Worm (Caenorhabditis elegans) whole organism, L4 larva: ENCODE measurements around the gene txt-14.
A peak's percentile ranks its signal among the peaks of the same experiment; 100 is the strongest.

ENCODE experiments used
- D1046.2 ChIP-seq: fragments of 200-800 bp; sonication (Bioruptor generic); IDR thresholded peaks from 2 replicates; pipeline ENCODE4 v1.3.6; 2022; ENCODE audit warnings: missing genetic modification characterization, missing compliant biosample characterization
- R02D3.7 ChIP-seq: fragments of 150-350 bp; sonication (generic microtip); optimal IDR thresholded peaks from 3 replicates; lab custom pipeline; 2014; ENCODE audit warnings: missing biosample characterization, missing genetic modification characterization
- T20F7.1 ChIP-seq: fragments of 200-800 bp; sonication (Bioruptor generic); optimal IDR thresholded peaks from 2 replicates; lab custom pipeline; 2018; ENCODE audit warnings: mild to moderate bottlenecking, missing genetic modification characterization, missing compliant biosample characterization
- T26A8.4 ChIP-seq: fragments of 200-800 bp; sonication (Bioruptor generic); IDR thresholded peaks from 2 replicates; pipeline ENCODE4 v1.3.6; 2022; ENCODE audit warnings: missing genetic modification characterization, missing compliant biosample characterization
- ZK337.2 ChIP-seq: fragments of 200-800 bp; sonication (Bioruptor generic); IDR thresholded peaks from 2 replicates; pipeline ENCODE4 v1.3.6; 2022; ENCODE audit warnings: missing genetic modification reagents, missing genetic modification characterization, missing compliant biosample characterization
- aha-1 ChIP-seq: fragments of 150-350 bp; peaks from one replicate; lab custom pipeline; 2014; ENCODE audit warnings: missing biosample characterization, missing genetic modification characterization
- ceh-20 ChIP-seq: fragments of 200-800 bp; sonication (Bioruptor generic); IDR thresholded peaks from 2 replicates; pipeline ENCODE4 v1.3.6; 2022; ENCODE audit warnings: missing genetic modification reagents, missing genetic modification characterization, missing compliant biosample characterization
- ceh-28 ChIP-seq: fragments of 150-350 bp; optimal IDR thresholded peaks from 2 replicates; lab custom pipeline; 2014; ENCODE audit warnings: missing biosample characterization, missing genetic modification reagents, missing genetic modification characterization
- ceh-32 ChIP-seq: sonication (generic microtip); optimal IDR thresholded peaks from 2 replicates; lab custom pipeline; 2016; ENCODE audit warnings: mild to moderate bottlenecking, missing genetic modification characterization, missing compliant biosample characterization; ENCODE audit not compliant: poor library complexity
- ceh-62 ChIP-seq: sonication (generic microtip); optimal IDR thresholded peaks from 2 replicates; lab custom pipeline; 2017; ENCODE audit warnings: missing biosample characterization, missing genetic modification characterization
- ceh-82 ChIP-seq: sonication (generic microtip); optimal IDR thresholded peaks from 2 replicates; lab custom pipeline; 2017; ENCODE audit warnings: missing biosample characterization, missing genetic modification characterization
- ctbp-1 ChIP-seq: fragments of 200-800 bp; sonication (Bioruptor generic); IDR thresholded peaks from 2 replicates; pipeline ENCODE4 v1.3.6; 2022; ENCODE audit warnings: missing genetic modification reagents, missing genetic modification characterization, missing compliant biosample characterization
- daf-16 ChIP-seq, 3 experiments: sonication (generic microtip); optimal IDR thresholded peaks; 2 replicates each; lab custom pipeline; 2016 to 2017; ENCODE audit warnings: missing genetic modification characterization in 3 of 3, missing genetic modification reagents in 3 of 3, mild to moderate bottlenecking in 2 of 3, missing compliant biosample characterization in 2 of 3, missing biosample characterization in 1 of 3, moderate library complexity in 1 of 3
- daf-8 ChIP-seq: fragments of 200-800 bp; sonication (Bioruptor generic); IDR thresholded peaks from 2 replicates; pipeline ENCODE4 v1.3.6; 2022; ENCODE audit warnings: missing genetic modification characterization, missing compliant biosample characterization
- dpl-1 ChIP-seq: fragments of 150-350 bp; optimal IDR thresholded peaks from 2 replicates; lab custom pipeline; 2014; ENCODE audit warnings: missing biosample characterization, missing genetic modification reagents, missing genetic modification characterization
- dve-1 ChIP-seq: sonication (generic microtip); optimal IDR thresholded peaks from 2 replicates; lab custom pipeline; 2017; ENCODE audit warnings: antibody characterized with exemption, mild to moderate bottlenecking, missing genetic modification characterization, missing compliant biosample characterization; ENCODE audit not compliant: insufficient read depth
- egl-27 ChIP-seq: sonication (generic microtip); optimal IDR thresholded peaks from 3 replicates; lab custom pipeline; 2017; ENCODE audit warnings: missing biosample characterization, missing genetic modification reagents, missing genetic modification characterization
- gei-8 ChIP-seq: fragments of 200-800 bp; sonication (Bioruptor generic); optimal IDR thresholded peaks from 2 replicates; lab custom pipeline; 2018; ENCODE audit warnings: mild to moderate bottlenecking, missing genetic modification characterization, missing compliant biosample characterization
- hlh-11 ChIP-seq: fragments of 200-800 bp; sonication (Bioruptor generic); optimal IDR thresholded peaks from 2 replicates; lab custom pipeline; 2018; ENCODE audit warnings: mild to moderate bottlenecking, missing genetic modification characterization, missing compliant biosample characterization
- hmg-1.1 ChIP-seq: fragments of 200-800 bp; sonication (Bioruptor generic); IDR thresholded peaks from 2 replicates; pipeline ENCODE4 v1.3.6; 2022; ENCODE audit warnings: missing genetic modification reagents, missing genetic modification characterization, missing compliant biosample characterization
- lin-13 ChIP-seq: fragments of 150-350 bp; optimal IDR thresholded peaks from 2 replicates; lab custom pipeline; 2014; ENCODE audit warnings: missing biosample characterization, missing genetic modification reagents, missing genetic modification characterization
- lin-29 ChIP-seq: fragments of 200-800 bp; sonication (Bioruptor generic); IDR thresholded peaks from 2 replicates; pipeline ENCODE4 v1.3.6; 2022; ENCODE audit warnings: missing genetic modification reagents, missing genetic modification characterization, missing compliant biosample characterization
- lin-38 ChIP-seq: fragments of 200-800 bp; sonication (Bioruptor generic); IDR thresholded peaks from 2 replicates; pipeline ENCODE4 v1.3.6; 2022; ENCODE audit warnings: missing genetic modification reagents, missing genetic modification characterization, missing compliant biosample characterization
- madf-5 ChIP-seq, 2 experiments: fragments of 200-800 bp; sonication (Bioruptor generic); IDR thresholded peaks; 2 replicates each; pipeline ENCODE4 v1.3.6; 2022; ENCODE audit warnings: missing compliant biosample characterization in 2 of 2, missing genetic modification characterization in 2 of 2
- mdl-1 ChIP-seq, 2 experiments: fragments of 150-350 bp in 1 of 2; sonication (generic microtip) in 1 of 2; optimal IDR thresholded peaks; 2 replicates each; lab custom pipeline; 2014 to 2017; ENCODE audit warnings: missing biosample characterization in 2 of 2, missing genetic modification characterization in 2 of 2
- mes-2 ChIP-seq: sonication (generic microtip); optimal IDR thresholded peaks from 2 replicates; lab custom pipeline; 2016; ENCODE audit warnings: missing genotype, mild to moderate bottlenecking, missing genetic modification characterization, missing compliant biosample characterization; ENCODE audit not compliant: poor library complexity, severe bottlenecking
- mxl-2 ChIP-seq: fragments of 200-800 bp; sonication (Bioruptor generic); conservative IDR thresholded peaks from 2 replicates; pipeline ENCODE4 v1.3.6; 2022; ENCODE audit warnings: missing genetic modification reagents, missing genetic modification characterization, missing compliant biosample characterization
- nhr-25 ChIP-seq: sonication (generic microtip); optimal IDR thresholded peaks from 2 replicates; lab custom pipeline; 2017; ENCODE audit warnings: missing genetic modification characterization, mild to moderate bottlenecking, missing compliant biosample characterization, antibody characterized with exemption, moderate library complexity, borderline replicate concordance; ENCODE audit not compliant: insufficient read depth
- nhr-42 ChIP-seq: fragments of 200-800 bp; sonication (Bioruptor generic); IDR thresholded peaks from 2 replicates; pipeline ENCODE4 v1.3.6; 2022; ENCODE audit warnings: missing genetic modification characterization, missing compliant biosample characterization
- nhr-6 ChIP-seq: fragments of 150-350 bp; optimal IDR thresholded peaks from 2 replicates; lab custom pipeline; 2014; ENCODE audit warnings: missing biosample characterization, missing genetic modification characterization
- pha-4 ChIP-seq, 2 experiments: fragments of 150-350 bp in 1 of 2; fragments of 200-800 bp in 1 of 2; sonication (Bioruptor generic) in 1 of 2; IDR thresholded peaks in 1 of 2; optimal IDR thresholded peaks in 1 of 2; 2 replicates each; pipeline versions ENCODE4 v1.3.6 to Lab custom; 2014 to 2022; ENCODE audit warnings: missing genetic modification characterization in 2 of 2, missing genetic modification reagents in 2 of 2, missing biosample characterization in 1 of 2, missing compliant biosample characterization in 1 of 2
- php-3 ChIP-seq: fragments of 200-800 bp; sonication (Bioruptor generic); IDR thresholded peaks from 2 replicates; pipeline ENCODE4 v1.3.6; 2022; ENCODE audit warnings: missing genetic modification reagents, missing genetic modification characterization, missing compliant biosample characterization
- pqm-1 ChIP-seq: sonication (generic microtip); optimal IDR thresholded peaks from 2 replicates; lab custom pipeline; 2017; ENCODE audit warnings: missing biosample characterization, missing genetic modification characterization
- sdz-12 ChIP-seq: fragments of 200-800 bp; sonication (Bioruptor generic); optimal IDR thresholded peaks from 2 replicates; lab custom pipeline; 2018; ENCODE audit warnings: mild to moderate bottlenecking, missing genetic modification characterization, missing compliant biosample characterization
- set-16 ChIP-seq: fragments of 200-800 bp; sonication (Bioruptor generic); IDR thresholded peaks from 2 replicates; pipeline ENCODE4 v1.3.6; 2022; ENCODE audit warnings: missing genetic modification reagents, missing genetic modification characterization, missing compliant biosample characterization
- spr-1 ChIP-seq: sonication (generic microtip); optimal IDR thresholded peaks from 2 replicates; lab custom pipeline; 2016; ENCODE audit warnings: mild to moderate bottlenecking, missing genetic modification characterization, missing compliant biosample characterization
- spr-3 ChIP-seq: fragments of 200-800 bp; sonication (Bioruptor generic); optimal IDR thresholded peaks from 2 replicates; lab custom pipeline; 2018; ENCODE audit warnings: mild to moderate bottlenecking, missing genetic modification characterization, missing compliant biosample characterization
- unc-39 ChIP-seq: sonication (generic microtip); optimal IDR thresholded peaks from 2 replicates; lab custom pipeline; 2017; ENCODE audit warnings: missing biosample characterization, missing genetic modification characterization
- zfp-2 ChIP-seq: sonication (generic microtip); optimal IDR thresholded peaks from 2 replicates; lab custom pipeline; 2016; ENCODE audit warnings: mild to moderate bottlenecking, missing genetic modification characterization, missing compliant biosample characterization
- zfp-3 ChIP-seq: fragments of 200-800 bp; sonication (Bioruptor generic); conservative IDR thresholded peaks from 2 replicates; pipeline ENCODE4 v1.3.6; 2022; ENCODE audit warnings: missing genetic modification reagents, missing genetic modification characterization, missing compliant biosample characterization
- zip-2 ChIP-seq: fragments of 150-350 bp; optimal IDR thresholded peaks from 2 replicates; lab custom pipeline; 2014; ENCODE audit warnings: missing biosample characterization, missing genetic modification characterization

txt-14 gene

ce11 chrV:18576128-18576527 is 6.3 kb upstream of the txt-14 start:
- TF ChIP-seq T20F7.1 = no peak
- TF ChIP-seq pha-4 (GFP tag; IDR thresholded peaks at IDR 0.05; lab: Robert Waterston, UW) = no peak
- TF ChIP-seq pha-4 (tag; optimal IDR thresholded peaks at IDR 0.05; lab: Kevin White, UChicago) = no peak
- TF ChIP-seq lin-38 (GFP tag; lab: Robert Waterston, UW) = no peak; the same call in 1 of the 2 replicates
- TF ChIP-seq pqm-1 (tag; lab: Kevin White, UChicago) = no peak
- no peak for TF ChIP-seq ZK337.2 (GFP tag; lab: Robert Waterston, UW)
- TF ChIP-seq mes-2 (tag; lab: Kevin White, UChicago) = no peak
- no peak for TF ChIP-seq mdl-1 (tag; optimal IDR thresholded peaks at IDR 0.05; lab: Kevin White, UChicago)
- no peak for TF ChIP-seq unc-39
- TF ChIP-seq lin-29 = no peak
- TF ChIP-seq daf-8 (GFP tag; lab: Robert Waterston, UW) = no peak
- no peak for TF ChIP-seq zfp-2 (tag; lab: Kevin White, UChicago)
- no peak for TF ChIP-seq hmg-1.1 (GFP tag; lab: Robert Waterston, UW)
- TF ChIP-seq D1046.2 = no peak
- no peak for TF ChIP-seq egl-27 (tag; lab: Kevin White, UChicago)
- no peak for TF ChIP-seq ceh-82 (tag; lab: Kevin White, UChicago)
- no peak for TF ChIP-seq nhr-25 (tag; lab: Kevin White, UChicago)
- TF ChIP-seq set-16 (GFP tag; lab: Robert Waterston, UW) = no peak
- peak; percentile 36; the same call in 1 of the 2 replicates for TF ChIP-seq T26A8.4 (GFP tag; lab: Robert Waterston, UW)
- TF ChIP-seq mxl-2 = no peak
- TF ChIP-seq zip-2 (tag; lab: Kevin White, UChicago) = no peak
- peak; percentile 69 for TF ChIP-seq sdz-12
- TF ChIP-seq gei-8 (GFP tag; lab: Kevin White, UChicago) = no peak
- peak; percentile 44 for TF ChIP-seq spr-3 (GFP tag; lab: Kevin White, UChicago)
- TF ChIP-seq ceh-20 (GFP tag; lab: Robert Waterston, UW) = no peak
- TF ChIP-seq lin-13 = no peak
- no peak for TF ChIP-seq dpl-1 (GFP tag; lab: Kevin White, UChicago)
- TF ChIP-seq ceh-62 (tag; lab: Kevin White, UChicago) = no peak
- TF ChIP-seq spr-1 (tag; lab: Kevin White, UChicago) = no peak
- no peak for TF ChIP-seq ceh-28 (tag; lab: Kevin White, UChicago)
- TF ChIP-seq dve-1 (tag; lab: Kevin White, UChicago) = peak; percentile 14
- TF ChIP-seq aha-1 (tag; lab: Kevin White, UChicago) = no peak
- TF ChIP-seq ctbp-1 = no peak
- TF ChIP-seq hlh-11 (tag; lab: Kevin White, UChicago) = no peak
- TF ChIP-seq madf-5 (GFP tag; IDR thresholded peaks at IDR 0.05; lab: Robert Waterston, UW) = no peak
- TF ChIP-seq nhr-42 (GFP tag; lab: Robert Waterston, UW) = 0 out of 2 replicates have a peak, but pooled peaks have one; percentile 15
- TF ChIP-seq zfp-3 = 0 out of 2 replicates have a peak, but pooled peaks have one; percentile 12
- TF ChIP-seq ceh-32 (tag; lab: Kevin White, UChicago) = no peak
- no peak for TF ChIP-seq nhr-6 (tag; lab: Kevin White, UChicago)
- 0 out of 2 replicates have a peak, but pooled peaks have one; percentile 43 for TF ChIP-seq php-3
- TF ChIP-seq daf-16 (GFP tag; optimal IDR thresholded peaks at IDR 0.05; lab: Kevin White, UChicago) = no peak
- no peak for TF ChIP-seq daf-16 (tag; optimal IDR thresholded peaks at IDR 0.05; lab: Kevin White, UChicago)
- no peak for TF ChIP-seq R02D3.7
